Worm (Caenorhabditis elegans): Measurements from ENCODE around the gene Y38C1BA.1.

ce11 chrIV:1825789-1826188 lies 22.0 kb upstream of the Y38C1BA.1 start:
- no peak for TF ChIP-seq ceh-9 (tag; optimal IDR thresholded peaks at IDR 0.05)
- no peak for TF ChIP-seq ceh-31 (tag; optimal IDR thresholded peaks at IDR 0.05)
- TF ChIP-seq pha-4 (tag; optimal IDR thresholded peaks at IDR 0.05), result no peak
- no peak for TF ChIP-seq ama-1 (optimal IDR thresholded peaks at IDR 0.05)
- no peak for TF ChIP-seq odd-2 (tag; optimal IDR thresholded peaks at IDR 0.05)
- no peak for TF ChIP-seq elt-2 (tag; optimal IDR thresholded peaks at IDR 0.05)
- TF ChIP-seq K09A11.1 (tag; optimal IDR thresholded peaks at IDR 0.05; ENCODE audit: insufficient read depth), result no peak
- no peak for TF ChIP-seq nfya-1 (tag; optimal IDR thresholded peaks at IDR 0.05)
- no peak for TF ChIP-seq ceh-48 (tag; optimal IDR thresholded peaks at IDR 0.05)
- TF ChIP-seq F13H6.1 (tag; optimal IDR thresholded peaks at IDR 0.05), result no peak
